Worm (Caenorhabditis elegans) whole organism, L4 larva: ENCODE data around the gene nasp-1.

ENCODE experiments used
- F44E2.7 ChIP-seq: fragments of 200-800 bp; sonication (Bioruptor generic); IDR thresholded peaks from 2 replicates; pipeline ENCODE4 v2.1.2; 2022; ENCODE audit warnings: missing genetic modification characterization, missing compliant biosample characterization
- F49E8.2 ChIP-seq: sonication (generic microtip); optimal IDR thresholded peaks from 2 replicates; lab custom pipeline; 2016; ENCODE audit warnings: missing compliant biosample characterization, mild to moderate bottlenecking, missing genetic modification characterization, borderline replicate concordance
- aha-1 ChIP-seq: fragments of 150-350 bp; peaks from one replicate; lab custom pipeline; 2014; ENCODE audit warnings: missing biosample characterization, missing genetic modification characterization
- ceh-62 ChIP-seq: sonication (generic microtip); optimal IDR thresholded peaks from 2 replicates; lab custom pipeline; 2017; ENCODE audit warnings: missing biosample characterization, missing genetic modification characterization
- lin-15B ChIP-seq: fragments of 150-350 bp; sonication (generic microtip); optimal IDR thresholded peaks from 3 replicates; lab custom pipeline; 2014; ENCODE audit warnings: missing biosample characterization, missing genetic modification characterization
- lin-29 ChIP-seq: fragments of 200-800 bp; sonication (Bioruptor generic); IDR thresholded peaks from 2 replicates; pipeline ENCODE4 v1.3.6; 2022; ENCODE audit warnings: missing genetic modification reagents, missing genetic modification characterization, missing compliant biosample characterization
- mdl-1 ChIP-seq, 2 experiments: fragments of 150-350 bp in 1 of 2; sonication (generic microtip) in 1 of 2; optimal IDR thresholded peaks; 2 replicates each; lab custom pipeline; 2014 to 2017; ENCODE audit warnings: missing biosample characterization in 2 of 2, missing genetic modification characterization in 2 of 2
- php-3 ChIP-seq: fragments of 200-800 bp; sonication (Bioruptor generic); IDR thresholded peaks from 2 replicates; pipeline ENCODE4 v1.3.6; 2022; ENCODE audit warnings: missing genetic modification reagents, missing genetic modification characterization, missing compliant biosample characterization
- snpc-4 ChIP-seq: fragments of 150-350 bp; optimal IDR thresholded peaks from 2 replicates; lab custom pipeline; 2014; ENCODE audit warnings: missing biosample characterization, missing genetic modification characterization
- unc-62 ChIP-seq, 3 experiments: fragments of 150-350 bp in 1 of 3; sonication (generic microtip); optimal IDR thresholded peaks in 2 of 3; peaks in 1 of 3; 1 replicate in 1 of 3; 2 replicates in 2 of 3; lab custom pipeline; 2014 to 2017; ENCODE audit warnings: missing biosample characterization in 3 of 3, missing genetic modification characterization in 3 of 3, missing genetic modification reagents in 3 of 3, missing genotype in 1 of 3
- zag-1 ChIP-seq: fragments of 150-350 bp; optimal IDR thresholded peaks from 2 replicates; lab custom pipeline; 2014; ENCODE audit warnings: missing biosample characterization, missing genetic modification characterization

DNA sequence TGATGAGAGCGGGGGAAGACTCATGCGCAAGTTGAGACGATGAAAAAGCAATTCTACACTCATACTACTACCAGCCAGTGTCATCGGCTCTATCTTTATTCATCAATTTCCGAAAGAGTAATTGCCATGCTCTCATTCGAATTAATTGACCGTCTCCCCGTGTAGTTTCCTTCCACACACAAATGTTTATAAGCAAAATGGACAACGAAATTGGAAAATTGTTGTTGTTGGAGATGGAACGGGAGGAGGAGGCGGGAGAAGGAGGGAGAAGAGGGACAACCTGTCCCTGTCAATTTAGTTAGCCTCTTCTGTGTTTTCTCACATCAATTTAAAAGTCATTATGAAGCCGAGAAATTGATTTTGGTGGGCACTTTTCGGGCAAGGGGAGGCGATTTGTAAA is 33.8 kb upstream of the nasp-1 start:
- TF ChIP-seq F49E8.2 (tag; lab: Kevin White, UChicago): no peak
- no peak for TF ChIP-seq lin-29 (GFP tag; lab: Robert Waterston, UW)
- no peak for TF ChIP-seq zag-1 (tag; lab: Kevin White, UChicago)
- TF ChIP-seq F44E2.7 (GFP tag; lab: Robert Waterston, UW): no peak
- TF ChIP-seq unc-62 (GFP tag; optimal IDR thresholded peaks at IDR 0.05 in 1 of 2; lab: Kevin White, UChicago): no peak
- no peak for TF ChIP-seq unc-62 (tag; optimal IDR thresholded peaks at IDR 0.05; lab: Kevin White, UChicago)
- no peak for TF ChIP-seq snpc-4 (tag; lab: Kevin White, UChicago)
- TF ChIP-seq ceh-62 (tag; lab: Kevin White, UChicago): no peak
- no peak for TF ChIP-seq php-3 (GFP tag; lab: Robert Waterston, UW)
- no peak for TF ChIP-seq lin-15B (tag; lab: Kevin White, UChicago)
- no peak for TF ChIP-seq mdl-1 (tag; optimal IDR thresholded peaks at IDR 0.05; lab: Kevin White, UChicago)
- no peak for TF ChIP-seq aha-1
